Worm (Caenorhabditis elegans) whole organism, young adult: ENCODE data around the gene W01B6.3.

Source experiments
- C17E4.6 ChIP-seq: fragments of 200-800 bp; sonication (Bioruptor generic); IDR thresholded peaks from 2 replicates; pipeline ENCODE4 v1.3.6; 2022; ENCODE audit warnings: missing genetic modification reagents, missing genetic modification characterization, missing compliant biosample characterization
- F55B11.4 ChIP-seq: sonication (generic microtip); optimal IDR thresholded peaks from 2 replicates; lab custom pipeline; 2016; ENCODE audit warnings: missing compliant biosample characterization, missing genetic modification characterization, borderline replicate concordance; ENCODE audit not compliant: insufficient read depth
- ama-1 ChIP-seq, 3 experiments: fragments of 150-350 bp in 1 of 3; sonication (generic microtip) in 2 of 3; optimal IDR thresholded peaks; 2 replicates each; lab custom pipeline; 2014 to 2018; ENCODE audit warnings: missing biosample characterization in 2 of 3, missing genetic modification characterization in 2 of 3, missing genetic modification reagents in 2 of 3
- gei-17 ChIP-seq: fragments of 200-800 bp; sonication (Bioruptor generic); optimal IDR thresholded peaks from 2 replicates; lab custom pipeline; 2018; ENCODE audit warnings: mild to moderate bottlenecking, missing genetic modification characterization, missing compliant biosample characterization
- him-1 ChIP-seq: sonication (generic microtip); optimal IDR thresholded peaks from 2 replicates; lab custom pipeline; 2016; ENCODE audit warnings: missing genotype, missing genetic modification reagents, missing genetic modification characterization, missing compliant biosample characterization
- pbrm-1 ChIP-seq: fragments of 200-800 bp; sonication (Bioruptor generic); IDR thresholded peaks from 2 replicates; pipeline ENCODE4 v1.3.6; 2022; ENCODE audit warnings: missing genetic modification reagents, missing genetic modification characterization, missing compliant biosample characterization
- unc-62 ChIP-seq: fragments of 150-350 bp; optimal IDR thresholded peaks from 2 replicates; lab custom pipeline; 2014; ENCODE audit warnings: missing biosample characterization, missing genetic modification reagents, missing genetic modification characterization

ce11 chrIV:10085401-10086187, 13.2 kb upstream of the W01B6.3 start, which contains the start of the genes col-2 and ndc-80:
- TF ChIP-seq gei-17 (GFP tag; lab: Kevin White, UChicago) (no peak), ama-1 (optimal IDR thresholded peaks at IDR 0.05; lab: Kevin White, UChicago) (no peak), ama-1 (GFP tag; optimal IDR thresholded peaks at IDR 0.05; lab: Kevin White, UChicago) (no peak), F55B11.4 (tag; lab: Kevin White, UChicago) (no peak), C17E4.6 (GFP tag; lab: Robert Waterston, UW) (no peak), pbrm-1 (GFP tag; lab: Robert Waterston, UW) (no peak), unc-62 (GFP tag; lab: Kevin White, UChicago) (no peak), him-1 (tag; lab: Kevin White, UChicago) (peak; percentile 4)
